Worm (Caenorhabditis elegans) whole organism, L1 larva: ENCODE results near the gene unc-83.

Experiments
- C34B4.2 ChIP-seq: sonication (generic microtip); optimal IDR thresholded peaks from 2 replicates; lab custom pipeline; 2017; ENCODE audit warnings: mild to moderate bottlenecking, missing genetic modification characterization, missing compliant biosample characterization
- ama-1 ChIP-seq: fragments of 150-350 bp; optimal IDR thresholded peaks from 2 replicates; lab custom pipeline; 2014
- blmp-1 ChIP-seq: fragments of 150-350 bp; optimal IDR thresholded peaks from 2 replicates; lab custom pipeline; 2014; ENCODE audit warnings: missing biosample characterization, missing genetic modification characterization
- ceh-8 ChIP-seq: fragments of 200-800 bp; sonication (Bioruptor generic); optimal IDR thresholded peaks from 2 replicates; lab custom pipeline; 2018; ENCODE audit warnings: mild to moderate bottlenecking, missing genetic modification characterization, moderate library complexity, missing compliant biosample characterization
- ceh-82 ChIP-seq, 3 experiments: fragments of 150-350 bp in 1 of 3; sonication (generic microtip) in 2 of 3; optimal IDR thresholded peaks; 2 replicates each; lab custom pipeline; 2014 to 2017; ENCODE audit warnings: missing biosample characterization in 3 of 3, missing genetic modification characterization in 3 of 3
- ceh-88 ChIP-seq: fragments of 200-800 bp; sonication (Bioruptor generic); IDR thresholded peaks from 2 replicates; pipeline ENCODE4 v1.3.6; 2022; ENCODE audit warnings: missing genetic modification characterization, missing compliant biosample characterization
- dpl-1 ChIP-seq, 3 experiments: fragments of 150-350 bp in 2 of 3; sonication (generic microtip) in 1 of 3; optimal IDR thresholded peaks; 2 replicates each; lab custom pipeline; 2014 to 2017; ENCODE audit warnings: missing biosample characterization in 3 of 3, missing genetic modification characterization in 3 of 3, missing genetic modification reagents in 3 of 3
- dsc-1 ChIP-seq: sonication (generic microtip); optimal IDR thresholded peaks from 2 replicates; lab custom pipeline; 2016; ENCODE audit warnings: mild to moderate bottlenecking, missing genetic modification characterization, missing compliant biosample characterization
- efl-1 ChIP-seq, 4 experiments: fragments of 150-350 bp; optimal IDR thresholded peaks in 3 of 4; peaks in 1 of 4; 1 replicate in 1 of 4; 2 replicates in 3 of 4; lab custom pipeline; 2014; ENCODE audit warnings: missing biosample characterization in 2 of 4, missing genetic modification characterization in 2 of 4, missing genetic modification reagents in 2 of 4
- egl-27 ChIP-seq, 2 experiments: fragments of 150-350 bp in 1 of 2; sonication (generic microtip); optimal IDR thresholded peaks; 3 replicates each; lab custom pipeline; 2017 to 2018; ENCODE audit warnings: missing biosample characterization in 2 of 2, missing genetic modification characterization in 2 of 2, missing genetic modification reagents in 2 of 2
- elt-2 ChIP-seq: sonication (generic microtip); optimal IDR thresholded peaks from 2 replicates; lab custom pipeline; 2016; ENCODE audit warnings: missing genetic modification characterization, mild to moderate bottlenecking, inconsistent platforms, missing compliant biosample characterization, missing genetic modification reagents
- elt-3 ChIP-seq, 6 experiments: fragments of 150-350 bp in 1 of 6; sonication (generic microtip); optimal IDR thresholded peaks; 2 replicates each; lab custom pipeline; 2017 to 2018; ENCODE audit warnings: missing biosample characterization in 6 of 6, missing genetic modification characterization in 6 of 6, inconsistent platforms in 1 of 6
- fkh-4 ChIP-seq: sonication (generic microtip); optimal IDR thresholded peaks from 2 replicates; lab custom pipeline; 2016; ENCODE audit warnings: missing compliant biosample characterization, missing genetic modification characterization, borderline replicate concordance
- hpl-2 ChIP-seq: fragments of 150-350 bp; optimal IDR thresholded peaks from 2 replicates; lab custom pipeline; 2014; ENCODE audit warnings: missing biosample characterization, missing genetic modification reagents, missing genetic modification characterization
- irx-1 ChIP-seq: sonication (generic microtip); optimal IDR thresholded peaks from 2 replicates; lab custom pipeline; 2016; ENCODE audit warnings: missing genetic modification characterization, missing compliant biosample characterization
- lin-14 ChIP-seq: fragments of 200-800 bp; sonication (Bioruptor generic); optimal IDR thresholded peaks from 2 replicates; lab custom pipeline; 2018; ENCODE audit warnings: mild to moderate bottlenecking, missing genetic modification characterization, moderate library complexity, missing compliant biosample characterization
- lin-39 ChIP-seq: fragments of 150-350 bp; optimal IDR thresholded peaks from 2 replicates; lab custom pipeline; 2014; ENCODE audit warnings: missing biosample characterization, missing genetic modification reagents, missing genetic modification characterization
- lir-3 ChIP-seq: sonication (generic microtip); optimal IDR thresholded peaks from 2 replicates; lab custom pipeline; 2016; ENCODE audit warnings: mild to moderate bottlenecking, missing genetic modification characterization, moderate library complexity, missing compliant biosample characterization; ENCODE audit not compliant: poor library complexity
- mdl-1 ChIP-seq, 2 experiments: fragments of 150-350 bp; optimal IDR thresholded peaks; 2 replicates each; lab custom pipeline; 2014 to 2017; ENCODE audit warnings: missing biosample characterization in 2 of 2, missing genetic modification characterization in 2 of 2, inconsistent platforms in 1 of 2
- mef-2 ChIP-seq: fragments of 150-350 bp; optimal IDR thresholded peaks from 2 replicates; lab custom pipeline; 2014; ENCODE audit warnings: missing biosample characterization, missing genetic modification characterization
- nhr-28 ChIP-seq: fragments of 150-350 bp; optimal IDR thresholded peaks from 2 replicates; lab custom pipeline; 2014; ENCODE audit warnings: missing biosample characterization, missing genetic modification characterization
- nhr-85 ChIP-seq: sonication (generic microtip); peaks from one replicate; lab custom pipeline; 2016; ENCODE audit warnings: missing genetic modification characterization, inconsistent platforms, missing compliant biosample characterization
- pqm-1 ChIP-seq: sonication (generic microtip); optimal IDR thresholded peaks from 3 replicates; lab custom pipeline; 2017; ENCODE audit warnings: missing biosample characterization, missing genetic modification characterization
- rnt-1 ChIP-seq: sonication (generic microtip); optimal IDR thresholded peaks from 2 replicates; lab custom pipeline; 2016; ENCODE audit warnings: mild to moderate bottlenecking, missing genetic modification characterization, moderate library complexity, missing compliant biosample characterization
- sox-4 ChIP-seq: sonication (generic microtip); optimal IDR thresholded peaks from 2 replicates; lab custom pipeline; 2016; ENCODE audit warnings: missing genetic modification characterization, missing compliant biosample characterization
- tlp-1 ChIP-seq: fragments of 150-350 bp; optimal IDR thresholded peaks from 2 replicates; lab custom pipeline; 2014; ENCODE audit warnings: missing biosample characterization, missing genetic modification characterization
- unc-130 ChIP-seq: fragments of 150-350 bp; optimal IDR thresholded peaks from 2 replicates; lab custom pipeline; 2017; ENCODE audit warnings: missing biosample characterization, missing genetic modification characterization, inconsistent platforms
- zag-1 ChIP-seq: fragments of 150-350 bp; optimal IDR thresholded peaks from 2 replicates; lab custom pipeline; 2014; ENCODE audit warnings: missing biosample characterization, missing genetic modification characterization

The unc-83 gene

DNA sequence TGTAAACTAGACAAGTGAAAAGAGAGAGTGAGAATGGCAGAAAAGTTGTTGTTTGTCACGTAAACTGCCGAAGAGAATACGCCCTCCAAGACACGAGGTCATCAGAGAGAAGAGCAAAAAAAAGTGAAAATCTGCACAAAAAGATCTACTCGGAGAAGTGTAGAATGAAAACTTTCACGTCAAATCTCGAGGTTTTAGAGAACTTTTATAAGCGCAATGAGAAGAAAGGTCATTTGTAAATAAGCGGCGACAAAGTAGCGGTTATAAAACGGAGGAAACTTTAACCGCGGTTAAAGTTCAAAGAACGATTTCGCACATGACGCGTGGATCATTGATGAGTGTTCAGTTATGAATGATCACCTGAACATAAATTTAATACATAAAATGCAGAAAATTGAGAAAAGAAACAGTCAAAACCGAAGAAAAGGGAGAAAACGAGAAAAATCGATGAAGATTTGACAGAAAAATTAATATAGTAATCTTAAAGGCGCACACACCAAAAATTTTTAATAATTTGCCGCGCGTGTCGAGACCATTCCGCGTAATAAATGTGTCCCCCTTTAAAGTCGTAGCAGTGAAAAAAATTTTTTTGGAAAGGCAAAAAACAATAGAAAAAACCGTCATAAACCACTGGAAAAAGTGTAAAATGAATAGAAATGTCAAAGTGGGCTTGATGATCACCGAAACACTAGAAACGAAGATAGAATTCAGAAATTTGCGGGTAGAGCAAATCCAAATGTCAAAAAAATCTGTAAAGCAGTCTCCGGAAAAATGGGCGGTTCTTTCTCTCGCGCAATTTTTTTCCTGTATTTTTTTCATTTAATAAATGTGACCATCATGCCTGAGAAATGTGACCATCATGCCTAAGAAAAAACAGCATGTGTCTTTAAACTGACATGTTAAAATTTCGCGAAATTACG, 52.7 kb downstream of the unc-83 start (continued):
- peak in 1 of 2 experiments; percentile 80 for TF ChIP-seq mdl-1 (tag; optimal IDR thresholded peaks at IDR 0.05; lab: Kevin White, UChicago)
- peak; percentile 8 for TF ChIP-seq unc-130 (tag; lab: Kevin White, UChicago)

DNA sequence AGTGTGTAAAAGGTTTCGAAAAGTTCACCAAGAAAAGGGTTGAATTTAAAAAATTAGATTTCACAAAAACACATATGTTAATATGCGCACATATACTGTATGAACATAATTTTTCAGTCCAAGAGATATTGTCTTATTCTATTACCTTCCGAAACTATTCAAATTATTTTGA, 53.2 kb downstream of the unc-83 start, which contains the start of gene F46E10.3:
Gene F46E10.3, plus strand, starts transcription at position 73 of the 172 bp plus-strand sequence.
- TF ChIP-seq dsc-1 (tag; lab: Kevin White, UChicago) (no peak), efl-1 (optimal IDR thresholded peaks at IDR 0.05; lab: Kevin White, UChicago) (no peak), efl-1 (GFP tag; optimal IDR thresholded peaks at IDR 0.05 in 1 of 2; lab: Kevin White, UChicago) (peak in 1 of 2 experiments; percentile 75)

DNA sequence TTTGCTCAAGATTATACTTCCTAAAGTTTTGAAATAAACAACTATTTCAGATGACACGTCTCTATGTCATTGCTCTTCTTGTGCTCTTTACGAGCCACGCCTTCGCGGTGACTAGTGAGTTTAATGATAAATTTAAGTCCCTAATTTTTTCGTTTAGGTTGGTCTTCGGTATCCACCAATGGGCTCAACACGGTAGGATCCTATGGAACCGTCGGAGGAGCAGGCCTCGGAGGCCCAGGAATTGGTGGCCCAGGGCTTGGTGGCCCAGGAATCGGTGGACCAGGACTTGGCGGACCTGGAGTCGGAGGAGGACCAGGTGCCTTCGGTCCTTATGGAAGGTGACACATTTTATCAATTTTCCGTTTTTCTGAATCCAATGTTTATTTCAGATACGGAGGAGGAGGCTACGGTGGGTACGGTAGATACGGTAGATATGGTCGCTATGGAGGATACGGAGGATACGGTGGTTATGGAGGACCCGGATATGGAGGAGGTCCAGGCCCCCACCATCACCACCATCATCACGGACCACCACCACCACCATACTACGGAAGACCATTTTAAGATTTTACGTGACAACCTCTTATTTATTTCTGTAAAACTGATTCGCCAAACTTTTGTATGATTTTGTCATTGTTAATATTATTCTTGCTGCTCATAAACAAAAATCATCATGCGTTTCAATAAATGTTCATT, 55.7 kb downstream of the unc-83 start, which contains the start of the genes F46E10.2 and F46E10.18:
Gene F46E10.2, plus strand, starts transcription at position 51 of the 696 bp plus-strand sequence.
Gene F46E10.18, plus strand, starts transcription at position 646 of the 696 bp plus-strand sequence.
- no peak for TF ChIP-seq ceh-82 (tag; optimal IDR thresholded peaks at IDR 0.05; lab: Kevin White, UChicago)
- no peak for TF ChIP-seq sox-4 (tag; lab: Kevin White, UChicago)
- TF ChIP-seq ceh-88 (GFP tag; lab: Robert Waterston, UW), result no peak
- TF ChIP-seq nhr-28, result no peak
- no peak for TF ChIP-seq dpl-1 (GFP tag; optimal IDR thresholded peaks at IDR 0.05; lab: Kevin White, UChicago)

DNA sequence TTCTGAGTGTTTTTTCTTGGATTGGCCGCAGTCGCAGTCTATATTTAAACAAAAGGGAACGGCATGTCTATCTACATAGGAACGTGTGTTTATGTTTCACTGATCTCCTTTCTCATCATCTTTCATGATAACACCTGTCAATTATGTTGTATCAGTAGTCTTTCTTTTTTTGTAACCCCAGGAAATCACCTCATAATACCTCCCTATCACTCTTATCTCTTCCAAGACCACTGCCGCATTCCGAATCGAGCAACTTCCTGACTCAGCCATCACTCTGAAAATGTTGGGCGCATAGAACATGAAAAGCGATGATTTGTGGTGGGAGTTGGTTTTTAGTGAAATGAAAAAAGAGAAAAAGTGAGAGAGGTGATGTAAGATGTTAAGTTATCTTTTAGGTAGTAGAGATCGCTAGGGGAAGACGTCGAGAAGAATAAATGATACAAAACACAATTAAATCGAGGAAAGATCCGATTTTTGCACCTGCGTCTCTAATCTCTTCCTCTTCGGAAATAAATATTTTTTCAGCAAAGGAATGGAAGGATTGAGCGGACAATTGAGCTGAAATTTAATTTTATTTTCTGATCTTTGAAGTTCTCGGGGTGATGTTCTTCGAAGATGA, 58.1 kb downstream of the unc-83 start:
- TF ChIP-seq nhr-85 (tag; lab: Kevin White, UChicago) (peak; percentile 70), mef-2 (tag; lab: Kevin White, UChicago) (no peak), pqm-1 (peak; percentile 35), elt-3 (tag; optimal IDR thresholded peaks at IDR 0.05; lab: Kevin White, UChicago) (peak in 1 of 6 experiments; percentile 22), lin-39 (no peak), tlp-1 (no peak), egl-27 (tag; optimal IDR thresholded peaks at IDR 0.05; lab: Kevin White, UChicago) (no peak), lin-14 (GFP tag; lab: Kevin White, UChicago) (peak; percentile 25), ama-1 (no peak), blmp-1 (tag; lab: Kevin White, UChicago) (peak; percentile 56), elt-2 (tag; lab: Kevin White, UChicago) (peak; percentile 72)

DNA sequence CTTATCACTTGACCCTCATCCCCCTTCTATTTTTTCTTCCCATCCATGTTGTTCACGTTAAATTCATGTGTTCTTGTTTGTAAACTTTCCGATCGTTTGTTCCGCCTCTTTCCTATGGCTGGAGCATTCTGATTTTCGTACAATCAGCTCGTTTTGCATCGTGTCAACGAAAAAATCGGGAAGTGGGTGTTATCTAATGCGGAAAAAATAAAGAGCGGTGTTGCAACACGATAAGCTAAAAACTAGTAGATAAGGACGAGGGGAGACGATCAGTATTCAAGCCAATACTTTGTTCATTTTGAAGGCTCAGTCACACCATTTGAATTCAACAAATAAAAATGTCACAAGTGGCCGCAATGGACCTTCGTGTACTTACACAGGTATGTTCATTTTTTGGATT, 59.9 kb downstream of the unc-83 start, which contains the start of gene acs-1:
Gene acs-1, plus strand, starts transcription at position 233 of the 400 bp plus-strand sequence.
- TF ChIP-seq C34B4.2 (tag; lab: Kevin White, UChicago) (no peak), efl-1 (optimal IDR thresholded peaks at IDR 0.05; lab: Kevin White, UChicago) (no peak), efl-1 (GFP tag; optimal IDR thresholded peaks at IDR 0.05 in 1 of 2; lab: Kevin White, UChicago) (peak in 1 of 2 experiments; percentile 59), irx-1 (tag; lab: Kevin White, UChicago) (no peak), elt-2 (tag; lab: Kevin White, UChicago) (peak; percentile 93), sox-4 (tag; lab: Kevin White, UChicago) (no peak), mdl-1 (tag; optimal IDR thresholded peaks at IDR 0.05; lab: Kevin White, UChicago) (no peak), rnt-1 (no peak), pqm-1 (peak; percentile 84), ceh-8 (GFP tag; lab: Kevin White, UChicago) (no peak), fkh-4 (tag; lab: Kevin White, UChicago) (no peak), lir-3 (tag; lab: Kevin White, UChicago) (no peak), hpl-2 (GFP tag; lab: Kevin White, UChicago) (no peak), zag-1 (no peak)
